Fruit fly (Drosophila melanogaster) whole organism, prepupa: ENCODE data around the gene Hnf4.

Experiments
- CG3032 ChIP-seq: fragments of 200-800 bp; optimal IDR thresholded peaks from 2 replicates; lab custom pipeline; 2019; ENCODE audit warnings: missing biosample characterization, mild to moderate bottlenecking, missing genetic modification characterization, moderate library complexity
- CG6808 ChIP-seq: fragments of 200-800 bp; sonication (Bioruptor generic); optimal IDR thresholded peaks from 3 replicates; lab custom pipeline; 2017; ENCODE audit warnings: missing biosample characterization, missing genetic modification characterization, mild to moderate bottlenecking, moderate library complexity, missing genetic modification reagents
- CG8119 ChIP-seq: fragments of 200-800 bp; sonication (Bioruptor generic); IDR thresholded peaks from 3 replicates; pipeline ENCODE4 v1.3.6; 2022; ENCODE audit warnings: missing biosample characterization, missing genetic modification characterization
- Eip75B ChIP-seq: fragments of 200-800 bp; sonication (Bioruptor generic); optimal IDR thresholded peaks from 3 replicates; lab custom pipeline; 2016; ENCODE audit warnings: missing biosample characterization, missing genetic modification characterization
- Hr39 ChIP-seq: fragments of 200-800 bp; sonication (Bioruptor generic); optimal IDR thresholded peaks from 2 replicates; lab custom pipeline; 2016; ENCODE audit warnings: missing biosample characterization, missing genetic modification characterization
- acj6 ChIP-seq: fragments of 200-800 bp; sonication (Bioruptor generic); optimal IDR thresholded peaks from 3 replicates; lab custom pipeline; 2016; ENCODE audit warnings: missing biosample characterization, missing genetic modification characterization
- fd59A ChIP-seq: fragments of 200-800 bp; sonication (Bioruptor generic); optimal IDR thresholded peaks from 2 replicates; lab custom pipeline; 2017; ENCODE audit warnings: missing biosample characterization, mild to moderate bottlenecking, missing genetic modification characterization, missing genetic modification reagents
- fd85E ChIP-seq: fragments of 200-800 bp; sonication (Bioruptor generic); optimal IDR thresholded peaks from 3 replicates; lab custom pipeline; 2016; ENCODE audit warnings: missing biosample characterization, missing genetic modification characterization
- fkh ChIP-seq: fragments of 200-800 bp; sonication (Bioruptor generic); optimal IDR thresholded peaks from 3 replicates; lab custom pipeline; 2017; ENCODE audit warnings: missing biosample characterization, mild to moderate bottlenecking, missing genetic modification characterization, moderate library complexity
- salr ChIP-seq, 2 experiments: fragments of 200-800 bp; sonication (Bioruptor generic); optimal IDR thresholded peaks; 3 replicates each; lab custom pipeline; 2016 to 2018; ENCODE audit warnings: missing biosample characterization in 2 of 2, missing genetic modification characterization in 2 of 2, mild to moderate bottlenecking in 1 of 2

DNA sequence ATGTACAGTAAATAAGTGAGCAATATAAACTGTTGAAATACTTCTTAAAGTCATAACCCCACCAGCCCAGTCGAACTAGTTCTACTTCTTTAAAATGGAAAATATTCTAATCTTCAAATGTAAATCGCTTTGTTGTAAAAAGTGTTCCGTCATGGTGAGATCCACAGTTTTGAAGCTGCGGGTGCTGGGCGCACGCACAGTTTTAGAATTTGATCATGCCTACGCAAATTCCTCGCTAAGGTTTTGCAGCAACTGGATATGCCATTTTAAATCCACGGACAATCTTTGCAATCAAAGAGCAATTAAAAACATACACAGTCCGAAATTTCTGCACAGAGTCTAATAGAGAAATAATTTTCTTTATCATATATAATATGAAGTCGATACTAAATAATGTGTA lies 19.0 kb downstream of the Hnf4 start:
- TF ChIP-seq fd59A (GFP tag; lab: Kevin White, UChicago) = no peak
- TF ChIP-seq CG3032 (tag; lab: Kevin White, UChicago) = no peak
- no peak for TF ChIP-seq CG6808 (GFP tag; lab: Kevin White, UChicago)
- no peak for TF ChIP-seq Eip75B (GFP tag; lab: Kevin White, UChicago)
- no peak for TF ChIP-seq acj6 (GFP tag; lab: Kevin White, UChicago)
- TF ChIP-seq salr (GFP tag; optimal IDR thresholded peaks at IDR 0.05; lab: Kevin White, UChicago) = no peak
- no peak for TF ChIP-seq fkh (GFP tag; lab: Kevin White, UChicago)
- no peak for TF ChIP-seq Hr39 (GFP tag; lab: Kevin White, UChicago)
- no peak for TF ChIP-seq CG8119 (GFP tag; lab: Robert Waterston, UW)
- no peak for TF ChIP-seq fd85E (GFP tag; lab: Kevin White, UChicago)
